Fruit fly (Drosophila melanogaster): ENCODE measurements around the gene clumsy.

- TF ChIP-seq cyc (GFP tag; optimal IDR thresholded peaks at IDR 0.05) (no peak), CG1621 (tag; optimal IDR thresholded peaks at IDR 0.05) (no peak), esn (GFP tag; optimal IDR thresholded peaks at IDR 0.05) (no peak), fkh (GFP tag; optimal IDR thresholded peaks at IDR 0.05) (no peak), Sox102F (GFP tag; optimal IDR thresholded peaks at IDR 0.05) (no peak), CG6792 (GFP tag; optimal IDR thresholded peaks at IDR 0.05) (no peak), eg (GFP tag; IDR thresholded peaks at IDR 0.05) (no peak), Blimp-1 (GFP tag; optimal IDR thresholded peaks at IDR 0.05) (no peak), CG34406 (GFP tag; optimal IDR thresholded peaks at IDR 0.05) (no peak), CG11294 (GFP tag; IDR thresholded peaks at IDR 0.05) (no peak), CG6163 (GFP tag; IDR thresholded peaks at IDR 0.05) (no peak), CG8632 (GFP tag; optimal IDR thresholded peaks at IDR 0.05) (no peak), Lpt (GFP tag; optimal IDR thresholded peaks at IDR 0.05) (no peak), Ets96B (tag; optimal IDR thresholded peaks at IDR 0.05) (no peak)
These were observed 37.1 kb upstream of the clumsy start for dm6 chr2L:21169160-21169624.

Data from whole organism, prepupa.